Fruit fly (Drosophila melanogaster) whole organism, embryonic: Measurements from ENCODE around the gene Erk7.

Experiments
- CG33557 ChIP-seq: fragments of 200-800 bp; sonication (Bioruptor generic); optimal IDR thresholded peaks from 2 replicates; lab custom pipeline; 2019; ENCODE audit warnings: missing biosample characterization, mild to moderate bottlenecking, missing genetic modification characterization, moderate library complexity
- CG6854 ChIP-seq: fragments of 200-800 bp; sonication (Bioruptor generic); optimal IDR thresholded peaks from 3 replicates; lab custom pipeline; 2017; ENCODE audit warnings: missing biosample characterization, mild to moderate bottlenecking, missing genetic modification characterization
- NfI ChIP-seq: fragments of 200-800 bp; sonication (Bioruptor generic); optimal IDR thresholded peaks from 3 replicates; lab custom pipeline; 2018; ENCODE audit warnings: missing biosample characterization, mild to moderate bottlenecking, missing genetic modification characterization, moderate library complexity
- ewg ChIP-seq: fragments of 200-800 bp; sonication (Bioruptor generic); optimal IDR thresholded peaks from 3 replicates; lab custom pipeline; 2017; ENCODE audit warnings: mild to moderate bottlenecking, missing biosample characterization, missing genetic modification reagents, missing genetic modification characterization
- fd102C ChIP-seq: fragments of 200-800 bp; sonication (Bioruptor generic); optimal IDR thresholded peaks from 2 replicates; lab custom pipeline; 2018; ENCODE audit warnings: missing biosample characterization, mild to moderate bottlenecking, missing genetic modification characterization, moderate library complexity
- fu2 ChIP-seq: fragments of 200-800 bp; sonication (Bioruptor generic); optimal IDR thresholded peaks from 2 replicates; lab custom pipeline; 2016; ENCODE audit warnings: missing biosample characterization, missing genetic modification characterization
- insv ChIP-seq, 2 experiments: fragments of 200-800 bp; sonication (Bioruptor generic); optimal IDR thresholded peaks; 3 replicates each; lab custom pipeline; 2016 to 2018; ENCODE audit warnings: missing biosample characterization in 2 of 2, missing genetic modification characterization in 2 of 2
- lbe ChIP-seq: fragments of 200-800 bp; sonication (Bioruptor generic); optimal IDR thresholded peaks from 2 replicates; lab custom pipeline; 2016; ENCODE audit warnings: missing biosample characterization, mild to moderate bottlenecking, missing genetic modification characterization
- pb ChIP-seq: fragments of 200-800 bp; sonication (Bioruptor generic); optimal IDR thresholded peaks from 3 replicates; lab custom pipeline; 2016; ENCODE audit warnings: missing biosample characterization, missing genetic modification characterization
- zfh1 ChIP-seq: fragments of 200-800 bp; sonication (Bioruptor generic); IDR thresholded peaks from 3 replicates; pipeline ENCODE4 v1.3.6; 2022; ENCODE audit warnings: missing biosample characterization, missing genetic modification characterization

- TF ChIP-seq insv (GFP tag; optimal IDR thresholded peaks at IDR 0.05; lab: Kevin White, UChicago) (no peak), CG33557 (no peak), zfh1 (GFP tag; lab: Robert Waterston, UW) (no peak), NfI (no peak), ewg (GFP tag; lab: Kevin White, UChicago) (no peak), lbe (GFP tag; lab: Kevin White, UChicago) (no peak), CG6854 (GFP tag; lab: Kevin White, UChicago) (no peak), fu2 (no peak), pb (GFP tag; lab: Kevin White, UChicago) (no peak), fd102C (no peak)
Measured at dm6 chrX:9297661-9298433, 30.3 kb upstream of the Erk7 start.
